Fruit fly (Drosophila melanogaster) whole organism, embryonic: ENCODE data around the gene CG15530.

Source experiments
- CG11456 ChIP-seq: fragments of 200-800 bp; sonication (Bioruptor generic); IDR thresholded peaks from 3 replicates; pipeline ENCODE4 v1.3.6; 2022; ENCODE audit warnings: missing biosample characterization, missing genetic modification characterization
- CG11696 ChIP-seq: fragments of 200-800 bp; sonication (Bioruptor generic); IDR thresholded peaks from 2 replicates; pipeline ENCODE4 v1.3.6; 2022; ENCODE audit warnings: missing biosample characterization, missing genetic modification characterization
- CG12391 ChIP-seq: fragments of 200-800 bp; sonication (Bioruptor generic); optimal IDR thresholded peaks from 3 replicates; lab custom pipeline; 2018; ENCODE audit warnings: missing biosample characterization, mild to moderate bottlenecking, missing genetic modification characterization, moderate library complexity
- CG12942 ChIP-seq: fragments of 200-800 bp; sonication (Bioruptor generic); optimal IDR thresholded peaks from 3 replicates; lab custom pipeline; 2016; ENCODE audit warnings: missing biosample characterization, missing genetic modification characterization
- CG13296 ChIP-seq: fragments of 200-800 bp; sonication (Bioruptor generic); optimal IDR thresholded peaks from 3 replicates; lab custom pipeline; 2018; ENCODE audit warnings: missing biosample characterization, mild to moderate bottlenecking, missing genetic modification characterization
- CG15073 ChIP-seq: fragments of 200-800 bp; sonication (Bioruptor generic); optimal IDR thresholded peaks from 2 replicates; lab custom pipeline; 2016; ENCODE audit warnings: missing biosample characterization, missing genetic modification characterization
- CG1529 ChIP-seq: fragments of 200-800 bp; sonication (Bioruptor generic); optimal IDR thresholded peaks from 3 replicates; lab custom pipeline; 2018; ENCODE audit warnings: missing biosample characterization, missing genetic modification characterization
- CG15479 ChIP-seq: fragments of 200-800 bp; sonication (Bioruptor generic); optimal IDR thresholded peaks from 3 replicates; lab custom pipeline; 2019; ENCODE audit warnings: missing biosample characterization, mild to moderate bottlenecking, missing genetic modification characterization, moderate library complexity
- CG2129 ChIP-seq: fragments of 200-800 bp; sonication (Bioruptor generic); IDR thresholded peaks from 2 replicates; pipeline ENCODE4 v1.3.6; 2022; ENCODE audit warnings: missing biosample characterization, missing genetic modification characterization; ENCODE audit not compliant: partially characterized antibody
- CG34224 ChIP-seq: fragments of 200-800 bp; sonication (Bioruptor generic); IDR thresholded peaks from 3 replicates; pipeline ENCODE4 v1.3.6; 2022; ENCODE audit warnings: missing biosample characterization, missing genetic modification characterization; ENCODE audit not compliant: partially characterized antibody
- CG6791 ChIP-seq: fragments of 200-800 bp; sonication (Bioruptor generic); IDR thresholded peaks from 3 replicates; pipeline ENCODE4 v1.3.6; 2022; ENCODE audit warnings: missing biosample characterization, missing genetic modification characterization; ENCODE audit not compliant: partially characterized antibody
- CkIIα-i1 ChIP-seq: fragments of 200-800 bp; sonication (Bioruptor generic); IDR thresholded peaks from 2 replicates; pipeline ENCODE4 v1.3.6; 2022; ENCODE audit warnings: missing biosample characterization, missing genetic modification characterization
- Dad ChIP-seq: fragments of 200-800 bp; sonication (Bioruptor generic); optimal IDR thresholded peaks from 3 replicates; lab custom pipeline; 2016; ENCODE audit warnings: missing biosample characterization, missing genetic modification characterization
- Eip74EF ChIP-seq, 2 experiments: fragments of 200-800 bp in 1 of 2; fragments of >200 bp in 1 of 2; sonication (Bioruptor generic) in 1 of 2; optimal IDR thresholded peaks; 2 replicates each; lab custom pipeline; 2017 to 2019; ENCODE audit warnings: missing biosample characterization in 2 of 2, missing genetic modification characterization in 2 of 2, mild to moderate bottlenecking in 1 of 2, moderate library complexity in 1 of 2
- Lim3 ChIP-seq: fragments of 200-800 bp; sonication (Bioruptor generic); IDR thresholded peaks from 2 replicates; pipeline ENCODE4 v1.3.6; 2022; ENCODE audit warnings: missing biosample characterization, missing genetic modification characterization
- Mes4 ChIP-seq: fragments of 200-800 bp; sonication (Bioruptor generic); optimal IDR thresholded peaks from 2 replicates; lab custom pipeline; 2016; ENCODE audit warnings: missing biosample characterization, missing genetic modification characterization
- NC2α ChIP-seq: fragments of 200-800 bp; sonication (Bioruptor generic); optimal IDR thresholded peaks from 2 replicates; lab custom pipeline; 2016; ENCODE audit warnings: missing biosample characterization, missing genetic modification characterization
- Vsx1 ChIP-seq: fragments of 200-800 bp; sonication (Bioruptor generic); optimal IDR thresholded peaks from 2 replicates; lab custom pipeline; 2017; ENCODE audit warnings: missing biosample characterization, mild to moderate bottlenecking, missing genetic modification characterization, missing genetic modification reagents
- abd-A ChIP-seq: fragments of 200-800 bp; sonication (Bioruptor generic); optimal IDR thresholded peaks from 3 replicates; lab custom pipeline; 2019; ENCODE audit warnings: missing biosample characterization, mild to moderate bottlenecking, missing genetic modification characterization, moderate library complexity
- amos ChIP-seq: fragments of 200-800 bp; sonication (Bioruptor generic); IDR thresholded peaks from 2 replicates; pipeline ENCODE4 v1.3.6; 2022; ENCODE audit warnings: missing biosample characterization, missing genetic modification characterization; ENCODE audit not compliant: partially characterized antibody
- bcd ChIP-seq: fragments of 200-800 bp; sonication (Bioruptor generic); optimal IDR thresholded peaks from 2 replicates; lab custom pipeline; 2017; ENCODE audit warnings: missing biosample characterization, mild to moderate bottlenecking, missing genetic modification characterization
- bigmax ChIP-seq: fragments of 200-800 bp; sonication (Bioruptor generic); optimal IDR thresholded peaks from 2 replicates; lab custom pipeline; 2018; ENCODE audit warnings: missing biosample characterization, mild to moderate bottlenecking, missing genetic modification characterization
- chinmo ChIP-seq: fragments of 200-800 bp; sonication (Bioruptor generic); IDR thresholded peaks from 4 replicates; pipeline ENCODE4 v1.3.6; 2022; ENCODE audit warnings: missing biosample characterization, missing genetic modification characterization; ENCODE audit not compliant: partially characterized antibody
- ci ChIP-seq: fragments of 200-800 bp; sonication (Bioruptor generic); IDR thresholded peaks from 3 replicates; pipeline ENCODE4 v1.3.6; 2022; ENCODE audit warnings: missing biosample characterization, missing genetic modification characterization
- danr ChIP-seq: fragments of 200-800 bp; sonication (Bioruptor generic); IDR thresholded peaks from 2 replicates; pipeline ENCODE4 v1.3.6; 2022; ENCODE audit warnings: missing biosample characterization, missing genetic modification characterization
- fru ChIP-seq: fragments of >200 bp; optimal IDR thresholded peaks from 2 replicates; lab custom pipeline; 2017
- gem ChIP-seq: fragments of 200-800 bp; sonication (Bioruptor generic); optimal IDR thresholded peaks from 2 replicates; lab custom pipeline; 2019; ENCODE audit warnings: missing biosample characterization, mild to moderate bottlenecking, missing genetic modification characterization, moderate library complexity
- h ChIP-seq: fragments of >200 bp; optimal IDR thresholded peaks from 2 replicates; lab custom pipeline; 2017
- lov ChIP-seq, 2 experiments: fragments of 200-800 bp in 1 of 2; fragments of >200 bp in 1 of 2; sonication (Bioruptor generic) in 1 of 2; IDR thresholded peaks in 1 of 2; optimal IDR thresholded peaks in 1 of 2; 2 replicates in 1 of 2; 3 replicates in 1 of 2; pipeline versions ENCODE4 v1.3.6 to Lab custom; 2017 to 2022; ENCODE audit warnings: missing biosample characterization in 1 of 2, missing genetic modification characterization in 1 of 2
- sima ChIP-seq: fragments of 200-800 bp; sonication (Bioruptor generic); optimal IDR thresholded peaks from 2 replicates; lab custom pipeline; 2016; ENCODE audit warnings: missing biosample characterization, missing genetic modification characterization
- trh ChIP-seq: fragments of 200-800 bp; sonication (Bioruptor generic); optimal IDR thresholded peaks from 2 replicates; lab custom pipeline; 2016; ENCODE audit warnings: missing biosample characterization, missing genetic modification characterization
- vfl ChIP-seq: fragments of 200-800 bp; sonication (Bioruptor generic); optimal IDR thresholded peaks from 2 replicates; lab custom pipeline; 2016; ENCODE audit warnings: missing biosample characterization, missing genetic modification characterization

Gene CG15530

dm6 chr3R:30208766-30209484 lies 31.2 kb downstream of the CG15530 start, which contains the start of gene RpS7 (continued):
- TF ChIP-seq abd-A (tag; lab: Kevin White, UChicago): no peak
- TF ChIP-seq CG15479 (GFP tag; lab: Kevin White, UChicago): no peak
- TF ChIP-seq CG2129 (GFP tag; lab: Robert Waterston, UW): peak; percentile 96
- TF ChIP-seq NC2α (GFP tag; lab: Kevin White, UChicago): no peak
- TF ChIP-seq CG11456 (GFP tag; lab: Robert Waterston, UW): peak; percentile 91
- TF ChIP-seq CG34224 (GFP tag; lab: Robert Waterston, UW): peak; percentile 97
- TF ChIP-seq bcd (GFP tag; lab: Kevin White, UChicago): peak; percentile 87

- no peak for TF ChIP-seq h (lab: Kevin White, UChicago)
- no peak for TF ChIP-seq vfl (GFP tag; lab: Kevin White, UChicago)
- no peak for TF ChIP-seq danr
- TF ChIP-seq CG15073 (GFP tag; lab: Kevin White, UChicago): no peak
- no peak for TF ChIP-seq Mes4 (GFP tag; lab: Kevin White, UChicago)
- TF ChIP-seq, all 482 proteins: peak for 0
These were observed 32.0 kb downstream of the CG15530 start, which contains the start of gene Anp for dm6 chr3R:30209648-30210047. TSS of gene Anp (plus strand) at chr3R:30209948.

DNA sequence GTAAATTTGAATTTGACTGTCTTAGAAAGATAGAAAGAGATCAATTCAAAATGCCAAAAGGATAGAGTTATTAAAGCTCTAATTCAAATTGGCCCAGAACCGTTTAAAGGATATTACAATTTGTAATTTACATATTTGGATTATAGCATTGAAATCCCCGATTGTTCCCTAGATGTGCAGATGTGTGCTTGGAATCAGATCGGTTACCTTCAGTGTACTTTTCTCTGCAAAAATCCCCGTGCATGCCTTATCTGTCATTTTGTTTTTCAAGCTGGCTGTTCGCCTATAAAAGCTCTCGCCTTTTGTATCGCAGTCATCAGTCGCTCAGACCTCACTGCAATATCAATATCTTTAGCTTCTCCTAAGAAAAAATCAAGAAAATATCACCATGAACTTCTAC lies 32.9 kb downstream of the CG15530 start, which contains the start of gene CecA1:
CecA1 (plus strand) TSS at position 315 of the 400 bp plus-strand sequence.
- TF ChIP-seq chinmo (GFP tag; lab: Robert Waterston, UW): 0 out of 4 replicates have a peak, but pooled peaks have one; percentile 56
- no peak for TF ChIP-seq Dad (GFP tag; lab: Kevin White, UChicago)
- TF ChIP-seq CG13296 (GFP tag; lab: Kevin White, UChicago): no peak
- no peak for TF ChIP-seq amos (GFP tag; lab: Robert Waterston, UW)
- no peak for TF ChIP-seq gem (tag; lab: Kevin White, UChicago)
- TF ChIP-seq CG1529 (GFP tag; lab: Kevin White, UChicago): no peak
- TF ChIP-seq, all 482 proteins: peak for 1

dm6 chr3R:30211856-30212255 lies 34.2 kb downstream of the CG15530 start, which contains the start of gene CecA2:
TSS of gene CecA2 (plus strand) at chr3R:30212156.
- TF ChIP-seq lov (optimal IDR thresholded peaks at IDR 0.05; lab: Kevin White, UChicago) (no peak), lov (GFP tag; IDR thresholded peaks at IDR 0.05; lab: Robert Waterston, UW) (0 out of 3 replicates have a peak, but pooled peaks have one; percentile 10), Vsx1 (GFP tag; lab: Kevin White, UChicago) (no peak), CkIIα-i1 (GFP tag; lab: Robert Waterston, UW) (no peak), ci (GFP tag; lab: Robert Waterston, UW) (no peak), CG11696 (GFP tag; lab: Robert Waterston, UW) (no peak), Lim3 (GFP tag; lab: Robert Waterston, UW) (no peak), fru (lab: Kevin White, UChicago) (no peak), sima (GFP tag; lab: Kevin White, UChicago) (no peak)

DNA sequence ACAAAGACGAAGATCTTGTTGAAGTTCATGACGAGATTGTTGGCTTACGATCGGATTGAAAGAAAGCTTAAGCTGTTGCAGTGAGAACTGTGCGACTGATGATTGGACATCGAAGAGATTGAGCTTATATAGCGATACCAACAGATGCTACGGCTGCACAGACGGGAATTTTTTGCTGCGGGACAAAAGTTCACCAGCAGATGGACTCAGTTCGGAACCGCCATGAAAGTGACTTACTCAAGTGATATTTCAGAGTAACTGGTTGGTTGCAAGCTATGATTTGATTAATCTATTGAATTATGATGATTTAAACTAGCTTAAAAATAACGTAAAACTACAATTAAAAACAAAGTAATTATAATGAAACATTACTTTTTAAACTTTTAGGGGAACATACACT lies 36.0 kb downstream of the CG15530 start, which contains the start of gene CecB:
CecB (minus strand) TSS at position 101 of the 400 bp plus-strand sequence.
- TF ChIP-seq Eip74EF (GFP tag; optimal IDR thresholded peaks at IDR 0.05; lab: Kevin White, UChicago) (no peak), bigmax (GFP tag; lab: Kevin White, UChicago) (no peak), CG2129 (GFP tag; lab: Robert Waterston, UW) (no peak), CG12391 (tag; lab: Kevin White, UChicago) (no peak), trh (GFP tag; lab: Kevin White, UChicago) (no peak), CG6791 (no peak), CG12942 (GFP tag; lab: Kevin White, UChicago) (no peak)
